Worm (Caenorhabditis elegans): ENCODE data around the gene T20B3.1.

The T20B3.1 gene

DNA sequence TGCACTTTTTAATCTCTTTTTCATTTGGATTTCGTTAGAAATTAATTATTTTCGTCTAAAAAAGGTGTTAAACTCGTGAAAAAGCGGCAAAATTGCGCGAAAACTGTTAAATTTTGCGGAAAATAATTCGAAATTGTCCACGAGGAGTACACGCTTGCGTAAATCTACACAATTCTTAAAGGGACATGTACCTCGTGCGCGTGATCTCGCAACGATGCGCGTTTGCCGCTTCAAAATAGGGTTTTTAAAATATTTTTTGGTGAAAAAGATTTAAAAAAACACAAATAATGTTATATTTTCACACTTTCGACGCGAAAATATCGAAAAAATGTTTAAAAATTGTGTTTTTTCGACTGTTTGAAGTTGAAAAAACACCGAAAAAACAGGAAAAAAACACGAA is 22.0 kb upstream of the T20B3.1 start (continued):
- TF ChIP-seq bed-2 (GFP tag; IDR thresholded peaks at IDR 0.05) (no peak), hrde-1 (tag; optimal IDR thresholded peaks at IDR 0.05; ENCODE audit: borderline replicate concordance) (no peak), ztf-6 (GFP tag; IDR thresholded peaks at IDR 0.05) (no peak), ztf-28 (GFP tag; IDR thresholded peaks at IDR 0.05) (no peak), somi-1 (GFP tag; optimal IDR thresholded peaks at IDR 0.05) (no peak), nfya-2 (GFP tag; IDR thresholded peaks at IDR 0.05) (no peak), F33H1.4 (GFP tag; IDR thresholded peaks at IDR 0.05) (peak; percentile 69), snpc-1.3 (tag; optimal IDR thresholded peaks at IDR 0.05; ENCODE audit: insufficient read depth) (no peak), F10E7.11 (tag; optimal IDR thresholded peaks at IDR 0.05) (no peak), B0261.1 (tag; optimal IDR thresholded peaks at IDR 0.05) (no peak), cebp-2 (GFP tag; IDR thresholded peaks at IDR 0.05) (no peak), lin-54 (GFP tag; optimal IDR thresholded peaks at IDR 0.05) (peak; percentile 32), rcor-1 (GFP tag; IDR thresholded peaks at IDR 0.05) (no peak), lir-1 (GFP tag; conservative IDR thresholded peaks at IDR 0.05) (no peak), repo-1 (tag; optimal IDR thresholded peaks at IDR 0.05) (no peak), attf-3 (GFP tag; conservative IDR thresholded peaks at IDR 0.05) (no peak), Y53F4B.3 (GFP tag; IDR thresholded peaks at IDR 0.05) (no peak), C17E4.6 (GFP tag; IDR thresholded peaks at IDR 0.05) (no peak), unc-130 (GFP tag; optimal IDR thresholded peaks at IDR 0.05) (no peak), Y79H2A.3 (GFP tag; conservative IDR thresholded peaks at IDR 0.05) (no peak), mxl-1 (tag; optimal IDR thresholded peaks at IDR 0.05) (no peak), atf-7 (tag; optimal IDR thresholded peaks at IDR 0.05) (no peak), nhr-179 (tag; optimal IDR thresholded peaks at IDR 0.05) (no peak), F57C9.4 (tag; optimal IDR thresholded peaks at IDR 0.05) (no peak), sdz-38 (tag; optimal IDR thresholded peaks at IDR 0.05) (no peak), snpc-3.4 (tag; optimal IDR thresholded peaks at IDR 0.05) (no peak), nfyb-1 (GFP tag; IDR thresholded peaks at IDR 0.05) (no peak), Y53G8AR.9 (GFP tag; conservative IDR thresholded peaks at IDR 0.05) (no peak), F39B2.1 (GFP tag; IDR thresholded peaks at IDR 0.05) (no peak), ztf-3 (GFP tag; optimal IDR thresholded peaks at IDR 0.05) (no peak), madf-10 (tag; optimal IDR thresholded peaks at IDR 0.05) (no peak), D2030.7 (GFP tag; IDR thresholded peaks at IDR 0.05) (peak; percentile 10; the same call in 1 of the 2 replicates), efl-1 (GFP tag; optimal IDR thresholded peaks at IDR 0.05) (peak; percentile 59), F22D6.2 (tag; optimal IDR thresholded peaks at IDR 0.05) (no peak), Y67H2A.10 (GFP tag; conservative IDR thresholded peaks at IDR 0.05) (no peak), tbx-9 (tag; optimal IDR thresholded peaks at IDR 0.05; ENCODE audit: borderline replicate concordance) (no peak), athp-1 (tag; optimal IDR thresholded peaks at IDR 0.05) (no peak), dox-1 (GFP tag; IDR thresholded peaks at IDR 0.05) (no peak), egl-18 (GFP tag; IDR thresholded peaks at IDR 0.05) (no peak), nhr-80 (tag; optimal IDR thresholded peaks at IDR 0.05) (no peak), cebp-1 (GFP tag; IDR thresholded peaks at IDR 0.05) (no peak), cebp-1 (tag; optimal IDR thresholded peaks at IDR 0.05) (no peak), pha-4 (tag; optimal IDR thresholded peaks at IDR 0.05) (no peak), B0019.2 (GFP tag; conservative IDR thresholded peaks at IDR 0.05) (peak; percentile 82), B0336.3 (GFP tag; IDR thresholded peaks at IDR 0.05) (no peak), die-1 (tag; optimal IDR thresholded peaks at IDR 0.05) (no peak), him-1 (tag; optimal IDR thresholded peaks at IDR 0.05) (no peak), ccch-3 (GFP tag; optimal IDR thresholded peaks at IDR 0.05) (no peak), chd-7 (tag; optimal IDR thresholded peaks at IDR 0.05) (no peak), mcd-1 (GFP tag; IDR thresholded peaks at IDR 0.05) (no peak)

All from whole organism, young adult.